Worm (Caenorhabditis elegans) whole organism, L3 larva: ENCODE measurements around the gene Y47D3A.14.

Experiments used
- R02D3.7 ChIP-seq: fragments of 150-350 bp; optimal IDR thresholded peaks from 2 replicates; lab custom pipeline; 2014; ENCODE audit warnings: missing biosample characterization, missing genetic modification characterization
- aly-2 ChIP-seq: fragments of 150-350 bp; optimal IDR thresholded peaks from 2 replicates; lab custom pipeline; 2014; ENCODE audit warnings: missing biosample characterization, missing genetic modification characterization
- ama-1 ChIP-seq: fragments of 150-350 bp; optimal IDR thresholded peaks from 2 replicates; lab custom pipeline; 2018
- ceh-28 ChIP-seq: fragments of 150-350 bp; optimal IDR thresholded peaks from 2 replicates; lab custom pipeline; 2014; ENCODE audit warnings: missing biosample characterization, missing genetic modification reagents, missing genetic modification characterization
- ceh-82 ChIP-seq: fragments of 150-350 bp; optimal IDR thresholded peaks from 2 replicates; lab custom pipeline; 2014; ENCODE audit warnings: missing biosample characterization, missing genetic modification characterization
- ceh-9 ChIP-seq: sonication (generic microtip); optimal IDR thresholded peaks from 2 replicates; lab custom pipeline; 2018; ENCODE audit warnings: missing biosample characterization, missing genetic modification characterization
- daf-12 ChIP-seq: fragments of 150-350 bp; optimal IDR thresholded peaks from 2 replicates; lab custom pipeline; 2014; ENCODE audit warnings: missing biosample characterization, missing genetic modification reagents, missing genetic modification characterization
- egl-27 ChIP-seq: sonication (generic microtip); optimal IDR thresholded peaks from 4 replicates; lab custom pipeline; 2017; ENCODE audit warnings: missing biosample characterization, missing genetic modification reagents, missing genetic modification characterization
- egl-5 ChIP-seq: fragments of 150-350 bp; optimal IDR thresholded peaks from 2 replicates; lab custom pipeline; 2017; ENCODE audit warnings: missing biosample characterization, missing genetic modification reagents, missing genetic modification characterization, inconsistent platforms
- elt-1 ChIP-seq: fragments of 150-350 bp; optimal IDR thresholded peaks from 2 replicates; lab custom pipeline; 2014; ENCODE audit warnings: missing biosample characterization, missing genetic modification characterization
- elt-3 ChIP-seq, 3 experiments: fragments of 150-350 bp in 1 of 3; sonication (generic microtip) in 2 of 3; optimal IDR thresholded peaks; 2 replicates in 2 of 3; 4 replicates in 1 of 3; lab custom pipeline; 2014 to 2017; ENCODE audit warnings: missing biosample characterization in 3 of 3, missing genetic modification characterization in 3 of 3
- fkh-10 ChIP-seq: sonication (generic microtip); optimal IDR thresholded peaks from 2 replicates; lab custom pipeline; 2017; ENCODE audit warnings: missing biosample characterization, missing genetic modification reagents, missing genetic modification characterization
- fkh-2 ChIP-seq: fragments of 150-350 bp; optimal IDR thresholded peaks from 2 replicates; lab custom pipeline; 2014; ENCODE audit warnings: missing biosample characterization, missing genetic modification reagents, missing genetic modification characterization
- fos-1 ChIP-seq: fragments of 150-350 bp; optimal IDR thresholded peaks from 2 replicates; lab custom pipeline; 2014; ENCODE audit warnings: missing biosample characterization, missing genetic modification characterization
- hmg-11 ChIP-seq: sonication (generic microtip); optimal IDR thresholded peaks from 2 replicates; lab custom pipeline; 2016; ENCODE audit warnings: missing genetic modification characterization, missing compliant biosample characterization
- lin-39 ChIP-seq: fragments of 150-350 bp; optimal IDR thresholded peaks from 2 replicates; lab custom pipeline; 2018; ENCODE audit warnings: missing biosample characterization, missing genetic modification reagents, missing genetic modification characterization
- lsy-12 ChIP-seq: sonication (generic microtip); optimal IDR thresholded peaks from 2 replicates; lab custom pipeline; 2016; ENCODE audit warnings: mild to moderate bottlenecking, missing genetic modification characterization, missing compliant biosample characterization
- nfya-1 ChIP-seq: sonication (generic microtip); optimal IDR thresholded peaks from 2 replicates; lab custom pipeline; 2017; ENCODE audit warnings: missing genetic modification characterization, mild to moderate bottlenecking, missing compliant biosample characterization, antibody characterized with exemption, moderate library complexity; ENCODE audit not compliant: insufficient read depth
- nhr-12 ChIP-seq: fragments of 150-350 bp; optimal IDR thresholded peaks from 2 replicates; lab custom pipeline; 2014; ENCODE audit warnings: missing biosample characterization, missing genetic modification characterization
- nhr-237 ChIP-seq: fragments of 150-350 bp; optimal IDR thresholded peaks from 2 replicates; lab custom pipeline; 2014; ENCODE audit warnings: missing biosample characterization, missing genetic modification characterization
- nhr-43 ChIP-seq: sonication (generic microtip); optimal IDR thresholded peaks from 2 replicates; lab custom pipeline; 2016; ENCODE audit warnings: mild to moderate bottlenecking, missing genetic modification characterization, missing compliant biosample characterization; ENCODE audit not compliant: poor library complexity, severe bottlenecking
- nhr-67 ChIP-seq: fragments of 150-350 bp; optimal IDR thresholded peaks from 2 replicates; lab custom pipeline; 2014; ENCODE audit warnings: missing biosample characterization, missing genetic modification characterization
- nhr-76 ChIP-seq: fragments of 150-350 bp; sonication (generic microtip); optimal IDR thresholded peaks from 5 replicates; lab custom pipeline; 2014; ENCODE audit warnings: missing biosample characterization, missing genetic modification characterization
- pha-4 ChIP-seq: fragments of 150-350 bp; optimal IDR thresholded peaks from 2 replicates; lab custom pipeline; 2014; ENCODE audit warnings: missing biosample characterization, missing genetic modification reagents, missing genetic modification characterization
- pqm-1 ChIP-seq: fragments of 150-350 bp; optimal IDR thresholded peaks from 2 replicates; lab custom pipeline; 2017; ENCODE audit warnings: missing biosample characterization, missing genetic modification characterization, inconsistent platforms
- sea-2 ChIP-seq: fragments of 150-350 bp; sonication (generic microtip); optimal IDR thresholded peaks from 4 replicates; lab custom pipeline; 2014; ENCODE audit warnings: missing biosample characterization, missing genetic modification reagents, missing genetic modification characterization
- skn-1 ChIP-seq: fragments of 150-350 bp; optimal IDR thresholded peaks from 2 replicates; lab custom pipeline; 2014; ENCODE audit warnings: missing biosample characterization, missing genetic modification characterization
- snpc-4 ChIP-seq: fragments of 150-350 bp; optimal IDR thresholded peaks from 2 replicates; lab custom pipeline; 2014; ENCODE audit warnings: missing biosample characterization, missing genetic modification characterization
- unc-62 ChIP-seq: fragments of 150-350 bp; sonication (generic microtip); optimal IDR thresholded peaks from 4 replicates; lab custom pipeline; 2014; ENCODE audit warnings: missing biosample characterization, missing genetic modification reagents, missing genetic modification characterization
- ztf-11 ChIP-seq: fragments of 150-350 bp; optimal IDR thresholded peaks from 2 replicates; lab custom pipeline; 2014; ENCODE audit warnings: missing biosample characterization, missing genetic modification characterization
- ztf-4 ChIP-seq: fragments of 150-350 bp; optimal IDR thresholded peaks from 2 replicates; lab custom pipeline; 2014; ENCODE audit warnings: missing biosample characterization, missing genetic modification characterization

Gene Y47D3A.14

DNA sequence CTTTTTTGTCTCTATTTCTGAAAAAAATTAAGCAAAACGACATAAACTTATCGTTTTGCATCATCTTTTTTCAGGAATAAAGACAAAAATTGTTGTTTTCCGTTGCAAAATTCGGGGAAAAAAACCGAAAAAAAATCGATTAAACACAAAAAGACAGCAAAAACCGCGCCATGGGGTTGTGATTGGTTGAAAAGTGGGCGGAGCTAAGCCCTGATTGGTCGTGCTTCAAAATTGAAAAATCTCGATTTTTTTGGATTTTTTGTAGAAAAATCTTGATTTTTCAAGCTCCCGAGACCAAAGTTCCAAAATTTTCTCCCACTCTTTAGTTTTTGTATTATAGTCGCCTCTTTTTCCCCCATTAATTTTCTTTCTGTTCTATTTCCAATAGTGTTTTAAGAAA is 1.6 kb upstream of the Y47D3A.14 start:
- TF ChIP-seq aly-2 (tag; lab: Kevin White, UChicago), result no peak
- TF ChIP-seq nfya-1 (tag; lab: Kevin White, UChicago), result peak; percentile 87
- TF ChIP-seq, all 47 proteins: peak for 1

DNA sequence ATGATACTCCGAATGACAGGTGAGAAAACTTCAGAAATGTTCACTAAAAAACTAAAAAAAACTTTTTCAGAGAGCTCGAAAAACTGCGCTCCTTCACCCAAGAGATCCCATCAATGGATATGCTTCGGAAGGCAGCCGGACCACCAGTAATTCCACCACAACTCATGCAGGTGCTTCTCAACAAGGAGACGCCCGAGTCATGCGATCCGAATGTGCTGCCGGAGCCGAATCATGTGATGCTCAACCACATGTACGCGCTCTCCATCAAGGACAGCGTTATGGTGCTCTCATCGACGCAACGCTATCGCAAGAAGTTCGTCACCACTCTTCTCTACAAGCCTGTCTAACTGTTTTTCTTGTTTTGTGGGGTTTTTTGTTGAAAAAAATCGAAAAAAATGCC is 1.1 kb upstream of the Y47D3A.14 start:
- TF ChIP-seq lin-39 (no peak), nhr-12 (tag; lab: Kevin White, UChicago) (no peak), nhr-76 (tag; lab: Kevin White, UChicago) (no peak), ceh-28 (tag; lab: Kevin White, UChicago) (no peak), unc-62 (GFP tag; lab: Kevin White, UChicago) (no peak), nfya-1 (tag; lab: Kevin White, UChicago) (no peak), ztf-4 (tag; lab: Kevin White, UChicago) (no peak), elt-3 (tag; optimal IDR thresholded peaks at IDR 0.05; lab: Kevin White, UChicago) (no peak), ama-1 (lab: Kevin White, UChicago) (no peak), egl-27 (no peak), ceh-9 (tag; lab: Kevin White, UChicago) (no peak)

DNA sequence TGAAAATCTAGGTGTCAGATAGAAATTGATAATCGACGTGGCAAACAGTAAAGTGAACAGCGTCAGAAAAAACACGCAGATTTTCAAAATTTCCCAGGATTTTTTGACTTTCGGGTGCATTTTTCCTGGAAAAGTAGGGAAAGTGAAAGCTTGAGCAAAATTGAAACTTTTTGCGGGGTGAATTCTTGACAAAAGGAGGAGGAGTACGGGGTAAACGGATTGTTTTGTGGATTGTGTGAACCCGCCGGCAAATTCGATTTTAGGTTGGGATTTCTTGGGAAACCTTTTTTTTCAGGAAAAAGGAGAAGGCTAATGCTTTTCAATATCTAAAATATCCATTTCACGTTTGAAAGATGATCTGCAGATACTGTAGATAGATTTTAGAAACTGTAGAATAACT is 1.9 kb downstream of the Y47D3A.14 start, which contains the start of gene Y47D3A.34:
Gene Y47D3A.34, minus strand, starts transcription at position 120 of the 400 bp plus-strand sequence.
- TF ChIP-seq fkh-10 (peak; percentile 85), nhr-237 (tag; lab: Kevin White, UChicago) (no peak), fos-1 (tag; lab: Kevin White, UChicago) (no peak)

DNA sequence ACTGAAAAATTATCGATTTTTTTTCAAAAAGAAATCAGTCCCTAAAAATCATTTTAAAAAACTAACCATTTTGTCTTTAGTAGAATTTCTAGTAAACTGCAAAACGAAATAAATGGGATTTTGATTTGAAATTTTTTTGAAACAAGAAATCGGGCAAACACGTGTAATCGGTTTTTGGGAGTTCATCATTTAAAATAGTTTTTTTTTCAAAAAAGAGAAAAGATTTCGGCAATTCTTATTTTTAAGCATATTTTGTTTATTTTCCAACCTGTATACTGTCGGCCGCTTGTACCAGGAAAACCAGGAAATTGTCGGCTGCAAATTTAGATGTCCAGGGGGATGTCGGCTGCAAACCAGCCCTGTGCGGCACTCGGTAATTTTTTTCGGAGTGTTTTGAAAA is 4.7 kb downstream of the Y47D3A.14 start, which contains the start of gene elo-8:
Gene elo-8, minus strand, starts transcription at position 101 of the 400 bp plus-strand sequence.
- no peak for TF ChIP-seq ceh-9 (tag; lab: Kevin White, UChicago)
- no peak for TF ChIP-seq daf-12 (tag; lab: Kevin White, UChicago)
- TF ChIP-seq R02D3.7 (tag; lab: Kevin White, UChicago), result no peak
- TF ChIP-seq nhr-67 (tag; lab: Kevin White, UChicago), result no peak
- TF ChIP-seq hmg-11 (tag; lab: Kevin White, UChicago), result no peak
- no peak for TF ChIP-seq nhr-76 (tag; lab: Kevin White, UChicago)
- TF ChIP-seq unc-62 (GFP tag; lab: Kevin White, UChicago), result no peak
- TF ChIP-seq elt-1, result no peak
- TF ChIP-seq sea-2, result no peak
- TF ChIP-seq pqm-1 (tag; lab: Kevin White, UChicago), result no peak
- TF ChIP-seq pha-4, result no peak
- no peak for TF ChIP-seq nhr-43 (tag; lab: Kevin White, UChicago)
- no peak for TF ChIP-seq egl-5 (tag; lab: Kevin White, UChicago)
- TF ChIP-seq lsy-12 (tag; lab: Kevin White, UChicago), result no peak
- no peak for TF ChIP-seq skn-1
- no peak for TF ChIP-seq snpc-4 (tag; lab: Kevin White, UChicago)
- no peak for TF ChIP-seq ztf-11 (tag; lab: Kevin White, UChicago)
- no peak for TF ChIP-seq ceh-82 (tag; lab: Kevin White, UChicago)
- TF ChIP-seq ztf-4 (tag; lab: Kevin White, UChicago), result no peak
- no peak for TF ChIP-seq fkh-2

DNA sequence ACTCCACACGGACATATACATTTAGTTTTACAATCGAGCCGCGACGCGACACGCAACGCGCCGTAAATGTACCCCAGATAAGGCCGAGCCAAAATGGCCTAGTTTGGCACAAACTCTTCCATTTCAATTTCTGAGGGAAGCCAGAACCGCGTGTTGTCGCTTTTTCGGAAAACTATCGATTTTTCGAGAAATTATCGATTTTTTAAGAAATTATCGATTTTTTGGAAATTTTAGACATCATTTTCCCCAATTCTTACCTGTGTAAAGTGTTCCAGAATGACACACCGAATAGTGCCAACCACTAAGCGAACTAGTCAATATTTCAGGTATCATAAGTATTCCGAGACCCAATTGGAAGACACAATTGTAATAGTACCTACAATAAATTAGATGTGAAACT is 5.3 kb downstream of the Y47D3A.14 start:
- no peak for TF ChIP-seq skn-1
- TF ChIP-seq ceh-28 (tag; lab: Kevin White, UChicago), result peak; percentile 31
- TF ChIP-seq nhr-43 (tag; lab: Kevin White, UChicago), result no peak

DNA sequence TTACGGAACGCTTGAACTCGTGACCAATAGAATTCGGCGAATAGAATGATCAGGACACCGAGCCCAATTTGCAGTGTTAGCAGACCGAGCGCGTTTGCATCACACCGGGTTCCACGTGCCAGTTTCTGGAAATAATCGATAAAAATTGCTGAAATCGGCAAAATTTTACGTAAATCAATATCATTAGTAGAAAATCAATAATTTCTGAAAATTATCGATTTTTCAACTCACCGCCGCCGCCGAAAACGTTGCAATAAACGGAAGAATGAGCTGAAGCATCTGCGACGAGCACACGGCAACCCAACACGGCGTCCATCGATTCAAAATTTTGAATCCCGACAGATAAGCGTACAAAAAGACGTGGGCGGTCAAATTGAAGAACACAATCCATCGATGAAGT is 6.1 kb downstream of the Y47D3A.14 start:
- TF ChIP-seq ceh-9 (tag; lab: Kevin White, UChicago) (no peak), ceh-28 (tag; lab: Kevin White, UChicago) (peak; percentile 38)
